Fruit fly (Drosophila melanogaster) whole organism, pupa: ENCODE data around the gene BNIP3.
A peak's percentile ranks its signal among the peaks of the same experiment; 100 is the strongest.

ENCODE experiments used
- CG10348 ChIP-seq: fragments of 200-800 bp; sonication (Bioruptor generic); IDR thresholded peaks from 2 replicates; pipeline ENCODE4 v1.3.6; 2022; ENCODE audit warnings: missing biosample characterization, missing genetic modification characterization
- CG12605 ChIP-seq: fragments of 200-800 bp; sonication (Bioruptor generic); IDR thresholded peaks from 2 replicates; pipeline ENCODE4 v1.3.6; 2022; ENCODE audit warnings: missing biosample characterization, missing genetic modification characterization
- CG13204 ChIP-seq: fragments of 200-800 bp; sonication (Bioruptor generic); optimal IDR thresholded peaks from 2 replicates; lab custom pipeline; 2018; ENCODE audit warnings: missing biosample characterization, mild to moderate bottlenecking, missing genetic modification characterization, moderate library complexity
- CG14655 ChIP-seq: fragments of 200-800 bp; sonication (Bioruptor generic); optimal IDR thresholded peaks from 3 replicates; lab custom pipeline; 2017; ENCODE audit warnings: mild to moderate bottlenecking, missing biosample characterization, missing genetic modification reagents, missing genetic modification characterization
- CG15710 ChIP-seq: fragments of 200-800 bp; sonication (Bioruptor generic); optimal IDR thresholded peaks from 2 replicates; lab custom pipeline; 2018; ENCODE audit warnings: missing biosample characterization, mild to moderate bottlenecking, missing genetic modification characterization, moderate library complexity
- CG17806 ChIP-seq: fragments of 200-800 bp; sonication (Bioruptor generic); optimal IDR thresholded peaks from 2 replicates; lab custom pipeline; 2018; ENCODE audit warnings: missing biosample characterization, mild to moderate bottlenecking, missing genetic modification characterization, moderate library complexity
- CG32121 ChIP-seq: fragments of 200-800 bp; sonication (Bioruptor generic); IDR thresholded peaks from 2 replicates; pipeline ENCODE4 v1.3.6; 2022; ENCODE audit warnings: missing biosample characterization, missing genetic modification characterization
- CG34367 ChIP-seq: fragments of 200-800 bp; sonication (Bioruptor generic); optimal IDR thresholded peaks from 2 replicates; lab custom pipeline; 2018; ENCODE audit warnings: missing biosample characterization, mild to moderate bottlenecking, missing genetic modification characterization
- CG4496 ChIP-seq: fragments of 200-800 bp; sonication (Bioruptor generic); IDR thresholded peaks from 3 replicates; pipeline ENCODE4 v1.3.6; 2022; ENCODE audit warnings: missing biosample characterization, missing genetic modification characterization
- CG8159 ChIP-seq: fragments of 200-800 bp; sonication (Bioruptor generic); optimal IDR thresholded peaks from 3 replicates; lab custom pipeline; 2018; ENCODE audit warnings: missing biosample characterization, mild to moderate bottlenecking, missing genetic modification characterization, moderate library complexity
- CG8301 ChIP-seq: fragments of 200-800 bp; sonication (Bioruptor generic); optimal IDR thresholded peaks from 2 replicates; lab custom pipeline; 2018; ENCODE audit warnings: missing biosample characterization, mild to moderate bottlenecking, missing genetic modification characterization
- CG9948 ChIP-seq: fragments of 200-800 bp; sonication (Bioruptor generic); optimal IDR thresholded peaks from 2 replicates; lab custom pipeline; 2018; ENCODE audit warnings: missing biosample characterization, mild to moderate bottlenecking, missing genetic modification characterization, moderate library complexity
- D1 ChIP-seq: fragments of 200-800 bp; sonication (Bioruptor generic); optimal IDR thresholded peaks from 2 replicates; lab custom pipeline; 2018; ENCODE audit warnings: missing biosample characterization, mild to moderate bottlenecking, missing genetic modification characterization, moderate library complexity
- EcR ChIP-seq: fragments of 200-800 bp; sonication (Bioruptor generic); optimal IDR thresholded peaks from 3 replicates; lab custom pipeline; 2019; ENCODE audit warnings: missing biosample characterization, missing genetic modification characterization, mild to moderate bottlenecking, moderate library complexity, missing genetic modification reagents
- Ets98B ChIP-seq: fragments of 200-800 bp; sonication (Bioruptor generic); IDR thresholded peaks from 2 replicates; pipeline ENCODE4 v1.3.6; 2022; ENCODE audit warnings: missing biosample characterization, missing genetic modification characterization
- Pif1A ChIP-seq: fragments of 200-800 bp; sonication (Bioruptor generic); optimal IDR thresholded peaks from 3 replicates; lab custom pipeline; 2016; ENCODE audit warnings: missing biosample characterization, missing genetic modification characterization
- Pif1B ChIP-seq: fragments of 200-800 bp; sonication (Bioruptor generic); optimal IDR thresholded peaks from 3 replicates; lab custom pipeline; 2016; ENCODE audit warnings: missing biosample characterization, missing genetic modification characterization
- Snoo ChIP-seq: fragments of 200-800 bp; sonication (Bioruptor generic); optimal IDR thresholded peaks from 3 replicates; lab custom pipeline; 2017; ENCODE audit warnings: missing biosample characterization, mild to moderate bottlenecking, missing genetic modification characterization, inconsistent platforms
- fd96Ca ChIP-seq: fragments of 200-800 bp; sonication (Bioruptor generic); IDR thresholded peaks from 3 replicates; pipeline ENCODE4 v1.3.6; 2022; ENCODE audit warnings: missing biosample characterization, missing genetic modification characterization
- gl ChIP-seq: fragments of 200-800 bp; sonication (Bioruptor generic); optimal IDR thresholded peaks from 2 replicates; lab custom pipeline; 2018; ENCODE audit warnings: missing biosample characterization, mild to moderate bottlenecking, missing genetic modification characterization
- rn ChIP-seq: fragments of 200-800 bp; sonication (Bioruptor generic); IDR thresholded peaks from 2 replicates; pipeline ENCODE4 v1.3.6; 2022; ENCODE audit warnings: missing biosample characterization, missing genetic modification characterization

Gene BNIP3

DNA sequence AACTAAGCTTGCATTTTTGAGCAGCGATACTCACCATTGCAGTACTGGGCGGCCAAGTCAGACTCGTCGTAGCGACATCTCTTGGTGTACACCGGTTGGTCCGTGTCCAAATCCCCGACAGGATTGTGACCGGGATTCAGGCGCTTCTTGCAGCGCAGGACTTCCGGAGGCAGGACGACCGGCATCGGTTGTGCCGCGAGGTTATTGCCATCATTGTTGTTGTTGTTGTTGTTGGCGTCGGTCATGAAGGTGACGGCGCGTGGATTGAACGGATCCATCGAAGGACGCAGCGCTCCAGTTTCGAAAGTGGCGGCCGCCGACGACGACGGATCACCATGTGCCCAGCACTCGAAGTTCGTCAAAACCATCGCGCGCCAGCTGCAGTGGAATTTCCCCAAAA is 46.6 kb downstream of the BNIP3 start:
- TF ChIP-seq EcR (GFP tag; lab: Kevin White, UChicago) (peak; percentile 33), CG14655 (GFP tag; lab: Kevin White, UChicago) (no peak)

DNA sequence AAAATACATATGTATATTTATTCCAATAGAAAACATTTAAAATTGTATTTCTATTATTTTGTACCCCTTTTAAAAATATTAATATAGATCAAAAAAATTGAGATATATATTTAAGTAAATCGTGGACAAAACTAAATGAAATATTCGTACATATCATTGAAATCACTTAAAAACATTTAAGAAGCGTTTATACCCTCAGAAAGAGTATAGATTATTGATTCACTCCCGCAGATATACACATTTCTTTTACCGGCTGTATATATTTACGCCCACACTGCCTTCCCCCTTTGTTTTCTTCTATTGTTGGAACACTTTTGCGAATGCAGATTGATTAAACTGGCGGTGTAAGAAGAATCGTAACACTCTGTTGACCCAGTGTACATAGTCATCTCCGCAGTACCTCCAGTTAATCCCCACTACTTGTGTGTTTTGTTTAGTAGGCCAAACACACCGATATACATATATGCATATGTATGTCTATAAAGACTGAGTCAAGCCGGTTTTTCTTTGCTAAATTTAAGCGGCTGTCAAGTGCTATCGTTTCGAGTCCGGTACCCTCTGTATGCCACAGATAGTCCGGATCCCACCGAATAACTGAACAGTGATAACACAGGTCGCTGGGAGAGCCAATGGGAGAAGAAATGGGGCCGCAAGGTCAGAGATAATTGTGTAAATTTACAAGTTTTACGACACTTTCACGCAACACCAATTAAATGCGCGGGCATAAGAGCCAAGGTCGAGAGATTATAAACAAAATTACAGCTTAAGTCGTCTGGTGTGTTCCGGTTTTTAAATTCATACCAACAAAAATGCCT is 47.5 kb downstream of the BNIP3 start:
- TF ChIP-seq CG9948 (tag; lab: Kevin White, UChicago) (peak; percentile 37), Pif1A (peak; percentile 31), Ets98B (no peak), fd96Ca (no peak), CG4496 (GFP tag; lab: Robert Waterston, UW) (peak; percentile 41; the same call in 2 of the 3 replicates), CG8159 (tag; lab: Kevin White, UChicago) (peak; percentile 61), CG17806 (peak; percentile 26), CG34367 (tag; lab: Kevin White, UChicago) (no peak), D1 (tag; lab: Kevin White, UChicago) (peak; percentile 49), Pif1B (GFP tag; lab: Kevin White, UChicago) (peak; percentile 40), CG12605 (GFP tag; lab: Robert Waterston, UW) (0 out of 2 replicates have a peak, but pooled peaks have one; percentile 11), gl (peak; percentile 9), CG14655 (GFP tag; lab: Kevin White, UChicago) (peak; percentile 9), CG13204 (GFP tag; lab: Kevin White, UChicago) (no peak), rn (no peak), CG32121 (GFP tag; lab: Robert Waterston, UW) (no peak), Snoo (no peak), CG8301 (tag; lab: Kevin White, UChicago) (no peak), CG10348 (GFP tag; lab: Robert Waterston, UW) (no peak), CG15710 (tag; lab: Kevin White, UChicago) (peak; percentile 51), EcR (GFP tag; lab: Kevin White, UChicago) (peak; percentile 69)

DNA sequence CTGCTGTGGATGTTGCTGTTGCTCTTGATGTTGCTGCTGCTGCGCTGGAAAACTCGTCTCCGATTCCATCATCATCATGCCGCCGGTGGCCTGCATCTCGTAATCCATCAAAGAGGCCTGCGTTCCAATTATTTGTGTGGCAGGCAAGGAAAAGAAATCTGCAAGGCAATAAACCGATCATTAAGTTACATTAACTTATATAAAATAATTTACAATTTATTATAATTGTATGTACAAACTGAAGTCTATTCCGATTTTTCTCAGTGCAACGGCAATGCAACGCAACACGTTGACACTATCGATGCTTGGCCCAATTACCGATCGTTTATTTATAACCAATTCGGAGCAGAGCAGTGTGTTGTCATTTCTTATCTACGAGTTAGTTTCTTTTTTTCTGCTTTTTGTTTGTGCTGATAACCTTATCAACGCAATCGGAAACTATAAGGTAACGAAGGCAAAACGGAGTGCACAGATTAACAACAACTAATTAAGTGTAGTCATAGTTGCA is 48.1 kb downstream of the BNIP3 start:
- TF ChIP-seq CG10348 (GFP tag; lab: Robert Waterston, UW) (no peak), CG12605 (GFP tag; lab: Robert Waterston, UW) (peak; percentile 73), Pif1B (GFP tag; lab: Kevin White, UChicago) (no peak), CG9948 (tag; lab: Kevin White, UChicago) (no peak), Snoo (peak; percentile 9), CG13204 (GFP tag; lab: Kevin White, UChicago) (no peak), CG8301 (tag; lab: Kevin White, UChicago) (peak; percentile 47), CG4496 (GFP tag; lab: Robert Waterston, UW) (peak; percentile 84), EcR (GFP tag; lab: Kevin White, UChicago) (no peak), rn (0 out of 2 replicates have a peak, but pooled peaks have one; percentile 24), CG14655 (GFP tag; lab: Kevin White, UChicago) (peak; percentile 47), Ets98B (peak; percentile 82), D1 (tag; lab: Kevin White, UChicago) (no peak), CG34367 (tag; lab: Kevin White, UChicago) (peak; percentile 11), fd96Ca (peak; percentile 80), gl (no peak), CG32121 (GFP tag; lab: Robert Waterston, UW) (peak; percentile 55; the same call in 1 of the 2 replicates)

DNA sequence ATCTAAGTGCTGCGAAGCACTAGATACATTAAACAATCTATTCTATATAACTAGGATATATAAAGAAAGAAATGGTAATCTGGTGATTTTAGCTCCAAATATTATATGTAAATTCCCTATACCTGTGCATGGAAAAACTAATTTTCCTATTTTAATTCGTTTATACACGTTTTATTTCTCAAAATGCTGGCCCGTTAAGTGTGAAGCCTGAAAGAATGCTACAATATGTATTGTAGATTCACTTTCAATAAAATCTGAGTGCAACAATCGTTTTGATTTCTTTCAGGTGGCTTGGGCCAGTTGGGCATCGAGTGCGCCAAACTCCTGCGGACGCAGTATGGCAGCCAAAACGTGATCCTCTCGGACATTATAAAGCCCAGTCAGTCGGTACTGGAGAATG is 51.8 kb downstream of the BNIP3 start:
- no peak for TF ChIP-seq Ets98B

DNA sequence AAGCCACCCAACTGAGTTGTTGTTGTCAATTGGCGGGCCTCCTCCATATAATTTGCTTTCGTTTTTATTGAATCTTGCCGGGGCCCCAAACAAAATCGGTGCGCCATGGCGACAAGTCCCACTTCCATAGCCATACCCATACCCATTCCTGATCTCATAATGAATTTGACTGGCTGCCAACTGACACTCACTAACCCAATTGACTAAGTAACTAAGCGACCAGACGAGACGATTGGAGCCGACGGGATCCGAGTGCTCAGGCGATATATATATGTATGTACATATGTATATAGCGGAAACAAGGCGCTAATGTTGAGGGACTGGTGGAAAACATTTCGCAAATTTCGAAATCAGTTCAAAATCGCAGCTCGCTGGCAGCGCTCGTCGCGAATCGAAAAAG is 52.6 kb downstream of the BNIP3 start, which contains the start of gene Tdh:
Gene Tdh (plus strand): TSS at position 346 of the 400 bp plus-strand sequence.
- TF ChIP-seq fd96Ca (no peak), rn (no peak), CG4496 (GFP tag; lab: Robert Waterston, UW) (no peak), Pif1B (GFP tag; lab: Kevin White, UChicago) (no peak), CG14655 (GFP tag; lab: Kevin White, UChicago) (no peak), CG12605 (GFP tag; lab: Robert Waterston, UW) (no peak), CG15710 (tag; lab: Kevin White, UChicago) (no peak), CG9948 (tag; lab: Kevin White, UChicago) (no peak), gl (no peak), CG13204 (GFP tag; lab: Kevin White, UChicago) (no peak), CG8301 (tag; lab: Kevin White, UChicago) (no peak), CG32121 (GFP tag; lab: Robert Waterston, UW) (no peak), CG8159 (tag; lab: Kevin White, UChicago) (no peak), Snoo (no peak)

DNA sequence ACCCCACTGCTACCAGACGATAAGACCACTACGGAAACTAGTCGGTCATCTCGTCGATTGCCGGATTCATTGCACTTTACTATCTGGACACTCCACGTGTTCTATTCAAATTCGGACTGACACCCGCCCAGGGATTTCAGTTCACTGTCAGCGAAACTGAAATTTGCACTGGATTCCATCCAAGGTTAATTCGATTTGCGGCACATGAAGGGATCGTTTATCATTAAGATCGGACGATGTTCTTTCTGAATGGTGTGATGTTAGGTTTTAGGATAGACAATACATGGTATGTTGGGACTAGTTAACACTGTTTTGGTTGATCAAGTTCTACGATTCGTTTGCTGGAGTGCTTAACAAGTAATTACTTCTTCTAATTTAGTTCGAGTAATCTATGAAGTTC is 53.3 kb downstream of the BNIP3 start, which contains the start of gene CG42764:
Gene CG42764 (minus strand): TSS at position 101 of the 400 bp plus-strand sequence.
- TF ChIP-seq CG8159 (tag; lab: Kevin White, UChicago) (no peak), Snoo (no peak), fd96Ca (no peak), CG10348 (GFP tag; lab: Robert Waterston, UW) (no peak), D1 (tag; lab: Kevin White, UChicago) (no peak), EcR (GFP tag; lab: Kevin White, UChicago) (no peak), Pif1A (no peak), CG34367 (tag; lab: Kevin White, UChicago) (no peak), Pif1B (GFP tag; lab: Kevin White, UChicago) (no peak), CG32121 (GFP tag; lab: Robert Waterston, UW) (no peak), CG13204 (GFP tag; lab: Kevin White, UChicago) (no peak), rn (no peak), CG8301 (tag; lab: Kevin White, UChicago) (no peak), CG4496 (GFP tag; lab: Robert Waterston, UW) (no peak), CG17806 (no peak), gl (no peak), CG15710 (tag; lab: Kevin White, UChicago) (no peak), CG12605 (GFP tag; lab: Robert Waterston, UW) (no peak), CG9948 (tag; lab: Kevin White, UChicago) (no peak)
